Worm (Caenorhabditis elegans) whole organism, L2 larva: ENCODE results near the gene cyp-13A11.
A peak's percentile ranks its signal among the peaks of the same experiment; 100 is the strongest.

Experiments used
- C34F6.9 ChIP-seq: fragments of 150-350 bp; optimal IDR thresholded peaks from 2 replicates; lab custom pipeline; 2014; ENCODE audit warnings: missing biosample characterization, missing genetic modification characterization
- F13H6.1 ChIP-seq: sonication (generic microtip); optimal IDR thresholded peaks from 2 replicates; lab custom pipeline; 2016; ENCODE audit warnings: missing genetic modification characterization, missing compliant biosample characterization
- R02D3.7 ChIP-seq: fragments of 150-350 bp; optimal IDR thresholded peaks from 2 replicates; lab custom pipeline; 2014; ENCODE audit warnings: missing biosample characterization, missing genetic modification characterization
- Y55F3AM.14 ChIP-seq: fragments of 200-800 bp; sonication (Bioruptor generic); optimal IDR thresholded peaks from 2 replicates; lab custom pipeline; 2018; ENCODE audit warnings: mild to moderate bottlenecking, missing genetic modification characterization, missing compliant biosample characterization
- ZK546.5 ChIP-seq: sonication (generic microtip); optimal IDR thresholded peaks from 2 replicates; lab custom pipeline; 2017; ENCODE audit warnings: missing biosample characterization, missing genetic modification characterization
- alr-1 ChIP-seq: fragments of 150-350 bp; optimal IDR thresholded peaks from 2 replicates; lab custom pipeline; 2014; ENCODE audit warnings: missing biosample characterization, missing genetic modification characterization
- aly-2 ChIP-seq: fragments of 150-350 bp; optimal IDR thresholded peaks from 2 replicates; lab custom pipeline; 2014; ENCODE audit warnings: missing biosample characterization, missing genetic modification characterization
- ama-1 ChIP-seq: fragments of 150-350 bp; optimal IDR thresholded peaks from 2 replicates; lab custom pipeline; 2018; ENCODE audit warnings: inconsistent platforms
- blmp-1 ChIP-seq: sonication (generic microtip); optimal IDR thresholded peaks from 2 replicates; lab custom pipeline; 2017; ENCODE audit warnings: missing genetic modification characterization, mild to moderate bottlenecking, missing compliant biosample characterization, antibody characterized with exemption, moderate library complexity; ENCODE audit not compliant: insufficient read depth
- ceh-16 ChIP-seq: fragments of 150-350 bp; optimal IDR thresholded peaks from 2 replicates; lab custom pipeline; 2014; ENCODE audit warnings: missing biosample characterization, missing genetic modification characterization
- ceh-82 ChIP-seq: fragments of 150-350 bp; optimal IDR thresholded peaks from 2 replicates; lab custom pipeline; 2014; ENCODE audit warnings: missing biosample characterization, missing genetic modification characterization
- crh-2 ChIP-seq: sonication (generic microtip); optimal IDR thresholded peaks from 2 replicates; lab custom pipeline; 2017; ENCODE audit warnings: missing biosample characterization, missing genetic modification characterization
- dmd-4 ChIP-seq: sonication (generic microtip); optimal IDR thresholded peaks from 2 replicates; lab custom pipeline; 2017; ENCODE audit warnings: missing biosample characterization, missing genetic modification characterization
- egl-27 ChIP-seq: sonication (generic microtip); optimal IDR thresholded peaks from 3 replicates; lab custom pipeline; 2017; ENCODE audit warnings: missing biosample characterization, missing genetic modification reagents, missing genetic modification characterization
- elt-1 ChIP-seq: fragments of 150-350 bp; optimal IDR thresholded peaks from 2 replicates; lab custom pipeline; 2014; ENCODE audit warnings: missing biosample characterization, missing genetic modification characterization
- elt-3 ChIP-seq: sonication (generic microtip); optimal IDR thresholded peaks from 2 replicates; lab custom pipeline; 2017; ENCODE audit warnings: missing biosample characterization, missing genetic modification characterization
- fos-1 ChIP-seq: fragments of 150-350 bp; optimal IDR thresholded peaks from 2 replicates; lab custom pipeline; 2014; ENCODE audit warnings: missing biosample characterization, missing genetic modification characterization
- gmeb-1 ChIP-seq: fragments of 150-350 bp; optimal IDR thresholded peaks from 2 replicates; lab custom pipeline; 2014; ENCODE audit warnings: missing biosample characterization, missing genetic modification characterization
- lin-11 ChIP-seq: fragments of 150-350 bp; sonication (generic microtip); optimal IDR thresholded peaks from 2 replicates; lab custom pipeline; 2014; ENCODE audit warnings: missing biosample characterization, missing genetic modification characterization, inconsistent platforms, mixed read lengths
- lin-13 ChIP-seq: fragments of 150-350 bp; optimal IDR thresholded peaks from 2 replicates; lab custom pipeline; 2014; ENCODE audit warnings: missing biosample characterization, missing genetic modification reagents, missing genetic modification characterization
- lin-39 ChIP-seq: fragments of 150-350 bp; optimal IDR thresholded peaks from 2 replicates; lab custom pipeline; 2014; ENCODE audit warnings: missing biosample characterization, missing genetic modification reagents, missing genetic modification characterization
- lsy-2 ChIP-seq, 2 experiments: fragments of 150-350 bp in 1 of 2; sonication (generic microtip) in 1 of 2; optimal IDR thresholded peaks; 2 replicates each; lab custom pipeline; 2014 to 2017; ENCODE audit warnings: missing biosample characterization in 2 of 2, missing genetic modification characterization in 2 of 2
- mab-5 ChIP-seq: fragments of 150-350 bp; optimal IDR thresholded peaks from 2 replicates; lab custom pipeline; 2014; ENCODE audit warnings: missing biosample characterization, missing genetic modification characterization
- mbf-1 ChIP-seq: sonication (generic microtip); optimal IDR thresholded peaks from 2 replicates; lab custom pipeline; 2017; ENCODE audit warnings: missing biosample characterization, missing genetic modification characterization
- mdl-1 ChIP-seq, 2 experiments: fragments of 150-350 bp in 1 of 2; sonication (generic microtip) in 1 of 2; optimal IDR thresholded peaks; 2 replicates each; lab custom pipeline; 2017; ENCODE audit warnings: missing biosample characterization in 2 of 2, missing genetic modification characterization in 2 of 2
- nhr-10 ChIP-seq: sonication (generic microtip); optimal IDR thresholded peaks from 2 replicates; lab custom pipeline; 2017; ENCODE audit warnings: missing biosample characterization, missing genetic modification characterization
- nhr-11 ChIP-seq: fragments of 150-350 bp; optimal IDR thresholded peaks from 2 replicates; lab custom pipeline; 2014; ENCODE audit warnings: missing biosample characterization, missing genetic modification characterization
- nhr-12 ChIP-seq: fragments of 150-350 bp; optimal IDR thresholded peaks from 2 replicates; lab custom pipeline; 2014; ENCODE audit warnings: missing biosample characterization, missing genetic modification characterization
- nhr-129 ChIP-seq: fragments of 150-350 bp; optimal IDR thresholded peaks from 2 replicates; lab custom pipeline; 2014; ENCODE audit warnings: missing biosample characterization, missing genetic modification characterization
- nhr-21 ChIP-seq: fragments of 150-350 bp; optimal IDR thresholded peaks from 2 replicates; lab custom pipeline; 2014; ENCODE audit warnings: missing biosample characterization, missing genetic modification characterization
- nhr-23 ChIP-seq: fragments of 150-350 bp; optimal IDR thresholded peaks from 2 replicates; lab custom pipeline; 2014; ENCODE audit warnings: missing biosample characterization, missing genetic modification reagents, missing genetic modification characterization
- nhr-237 ChIP-seq: fragments of 150-350 bp; optimal IDR thresholded peaks from 2 replicates; lab custom pipeline; 2014; ENCODE audit warnings: missing biosample characterization, missing genetic modification characterization
- nhr-25 ChIP-seq: fragments of 150-350 bp; sonication (generic microtip); optimal IDR thresholded peaks from 3 replicates; lab custom pipeline; 2014; ENCODE audit warnings: missing biosample characterization, missing genetic modification characterization
- nhr-6 ChIP-seq: fragments of 150-350 bp; optimal IDR thresholded peaks from 2 replicates; lab custom pipeline; 2014; ENCODE audit warnings: missing biosample characterization, missing genetic modification characterization
- nhr-77 ChIP-seq: fragments of 150-350 bp; optimal IDR thresholded peaks from 2 replicates; lab custom pipeline; 2014; ENCODE audit warnings: missing biosample characterization, missing genetic modification characterization
- peb-1 ChIP-seq: fragments of 150-350 bp; optimal IDR thresholded peaks from 2 replicates; lab custom pipeline; 2014; ENCODE audit warnings: missing biosample characterization, missing genetic modification characterization
- sem-4 ChIP-seq: fragments of 150-350 bp; optimal IDR thresholded peaks from 2 replicates; lab custom pipeline; 2014; ENCODE audit warnings: missing biosample characterization, missing genetic modification reagents, missing genetic modification characterization
- skn-1 ChIP-seq: sonication (generic microtip); optimal IDR thresholded peaks from 2 replicates; lab custom pipeline; 2017; ENCODE audit warnings: missing biosample characterization, missing genetic modification characterization
- sma-3 ChIP-seq: sonication (generic microtip); optimal IDR thresholded peaks from 2 replicates; lab custom pipeline; 2016; ENCODE audit warnings: missing genetic modification reagents, missing genetic modification characterization, missing compliant biosample characterization
- sma-9 ChIP-seq, 2 experiments: fragments of 150-350 bp in 1 of 2; sonication (generic microtip) in 1 of 2; optimal IDR thresholded peaks; 2 replicates each; lab custom pipeline; 2014 to 2016; ENCODE audit warnings: missing genetic modification characterization in 2 of 2, mild to moderate bottlenecking in 1 of 2, missing biosample characterization in 1 of 2, missing compliant biosample characterization in 1 of 2, missing genetic modification reagents in 1 of 2, moderate library complexity in 1 of 2
- snpc-4 ChIP-seq: fragments of 150-350 bp; optimal IDR thresholded peaks from 2 replicates; lab custom pipeline; 2014; ENCODE audit warnings: missing biosample characterization, missing genetic modification characterization
- unc-39 ChIP-seq: fragments of 150-350 bp; optimal IDR thresholded peaks from 2 replicates; lab custom pipeline; 2014; ENCODE audit warnings: missing biosample characterization, missing genetic modification characterization
- unc-55 ChIP-seq: fragments of 150-350 bp; sonication (generic microtip); optimal IDR thresholded peaks from 3 replicates; lab custom pipeline; 2014; ENCODE audit warnings: missing biosample characterization, missing genetic modification reagents, missing genetic modification characterization
- unc-62 ChIP-seq: fragments of 150-350 bp; optimal IDR thresholded peaks from 2 replicates; lab custom pipeline; 2014; ENCODE audit warnings: missing biosample characterization, missing genetic modification reagents, missing genetic modification characterization
- zag-1 ChIP-seq: fragments of 150-350 bp; optimal IDR thresholded peaks from 2 replicates; lab custom pipeline; 2014; ENCODE audit warnings: missing biosample characterization, missing genetic modification characterization
- ztf-1 ChIP-seq: fragments of 200-800 bp; sonication (Bioruptor generic); conservative IDR thresholded peaks from 2 replicates; pipeline ENCODE4 v1.3.6; 2022; ENCODE audit warnings: missing genetic modification characterization, missing compliant biosample characterization
- ztf-11 ChIP-seq: sonication (generic microtip); optimal IDR thresholded peaks from 2 replicates; lab custom pipeline; 2017; ENCODE audit warnings: missing biosample characterization, missing genetic modification characterization
- ztf-4 ChIP-seq: fragments of 150-350 bp; optimal IDR thresholded peaks from 2 replicates; lab custom pipeline; 2014; ENCODE audit warnings: missing biosample characterization, missing genetic modification characterization

Gene cyp-13A11

ce11 chrIII:13061136-13061535, 40.3 kb downstream of the cyp-13A11 start:
- TF ChIP-seq ztf-4 (tag; lab: Kevin White, UChicago) = peak; percentile 96
- TF ChIP-seq lin-11 = peak; percentile 68
- TF ChIP-seq unc-39 (tag; lab: Kevin White, UChicago) = no peak
- TF ChIP-seq gmeb-1 (tag; lab: Kevin White, UChicago) = peak; percentile 83
- no peak for TF ChIP-seq nhr-12 (tag; lab: Kevin White, UChicago)
- peak; percentile 30 for TF ChIP-seq alr-1 (tag; lab: Kevin White, UChicago)
- TF ChIP-seq ztf-1 = no peak
- TF ChIP-seq nhr-6 (tag; lab: Kevin White, UChicago) = peak; percentile 98
- TF ChIP-seq snpc-4 (tag; lab: Kevin White, UChicago) = peak; percentile 81
- no peak for TF ChIP-seq peb-1 (tag; lab: Kevin White, UChicago)
- peak; percentile 91 for TF ChIP-seq zag-1 (tag; lab: Kevin White, UChicago)
- TF ChIP-seq lin-39 (tag; lab: Kevin White, UChicago) = no peak
- TF ChIP-seq nhr-11 (tag; lab: Kevin White, UChicago) = no peak
- TF ChIP-seq crh-2 (tag; lab: Kevin White, UChicago) = peak; percentile 98
- peak; percentile 80 to 88 for TF ChIP-seq mdl-1 (tag; optimal IDR thresholded peaks at IDR 0.05; lab: Kevin White, UChicago)
- TF ChIP-seq fos-1 = peak; percentile 87
- TF ChIP-seq nhr-237 (tag; lab: Kevin White, UChicago) = peak; percentile 54
- peak; percentile 96 for TF ChIP-seq unc-55 (GFP tag; lab: Kevin White, UChicago)
- peak; percentile 96 for TF ChIP-seq F13H6.1
- TF ChIP-seq nhr-25 (tag; lab: Kevin White, UChicago) = peak; percentile 97
- TF ChIP-seq mab-5 (tag; lab: Kevin White, UChicago) = peak; percentile 95
- TF ChIP-seq elt-1 (tag; lab: Kevin White, UChicago) = no peak
- peak; percentile 57 for TF ChIP-seq nhr-10 (tag; lab: Kevin White, UChicago)
- peak; percentile 98 for TF ChIP-seq ama-1
- TF ChIP-seq sem-4 (tag; lab: Kevin White, UChicago) = peak; percentile 99
- TF ChIP-seq elt-3 (tag; lab: Kevin White, UChicago) = no peak
- peak; percentile 96 for TF ChIP-seq egl-27 (tag; lab: Kevin White, UChicago)
- no peak for TF ChIP-seq Y55F3AM.14 (GFP tag; lab: Kevin White, UChicago)
- TF ChIP-seq R02D3.7 (tag; lab: Kevin White, UChicago) = peak; percentile 40
- TF ChIP-seq aly-2 (tag; lab: Kevin White, UChicago) = no peak
- TF ChIP-seq nhr-129 (tag; lab: Kevin White, UChicago) = peak; percentile 97
- peak; percentile 91 for TF ChIP-seq nhr-21
- TF ChIP-seq skn-1 = peak; percentile 13
- peak; percentile 76 for TF ChIP-seq unc-62 (GFP tag; lab: Kevin White, UChicago)
- TF ChIP-seq C34F6.9 (tag; lab: Kevin White, UChicago) = peak; percentile 99
- TF ChIP-seq sma-9 (GFP tag; optimal IDR thresholded peaks at IDR 0.05; lab: Kevin White, UChicago) = peak; percentile 99
- TF ChIP-seq sma-9 (tag; optimal IDR thresholded peaks at IDR 0.05; lab: Kevin White, UChicago) = peak; percentile 57
- no peak for TF ChIP-seq nhr-23 (tag; lab: Kevin White, UChicago)
- peak; percentile 35 for TF ChIP-seq ceh-82 (tag; lab: Kevin White, UChicago)
- peak; percentile 55 for TF ChIP-seq ceh-16
- TF ChIP-seq blmp-1 (tag; lab: Kevin White, UChicago) = peak; percentile 64
- TF ChIP-seq nhr-77 (tag; lab: Kevin White, UChicago) = peak; percentile 19
- peak; percentile 47 for TF ChIP-seq ZK546.5
- peak; percentile 88 to 96 for TF ChIP-seq lsy-2 (tag; optimal IDR thresholded peaks at IDR 0.05; lab: Kevin White, UChicago)
- TF ChIP-seq dmd-4 (tag; lab: Kevin White, UChicago) = no peak
- no peak for TF ChIP-seq mbf-1 (tag; lab: Kevin White, UChicago)
- TF ChIP-seq lin-13 (GFP tag; lab: Kevin White, UChicago) = peak; percentile 92
- TF ChIP-seq sma-3 (GFP tag; lab: Kevin White, UChicago) = peak; percentile 79
- TF ChIP-seq ztf-11 (tag; lab: Kevin White, UChicago) = peak; percentile 3
- TF ChIP-seq, all 48 proteins: peak for 35
